ENCODE assay signal across 1 fruit fly cellular context in genomic region chr3R:6914396-6914795, dm6.
TF ChIP-seq lines count a peak whose summit lies in the region.

No protein-coding gene starts in this region.

TF ChIP-seq in whole organism, embryonic, 481 proteins besides CTCF, POLR2A, EP300 and RAD21 (continued from another document and continues in another):
- TF ChIP-seq CG10209 (GFP tag; optimal IDR thresholded peaks at IDR 0.05; lab: Kevin White, UChicago) (peak; percentile 62), CG3281 (GFP tag; optimal IDR thresholded peaks at IDR 0.05; lab: Kevin White, UChicago) (peak; percentile 53), pum (GFP tag; optimal IDR thresholded peaks at IDR 0.05; lab: Kevin White, UChicago) (peak; percentile 82), eve (GFP tag; optimal IDR thresholded peaks at IDR 0.05; lab: Kevin White, UChicago) (no peak), Lim3 (GFP tag; IDR thresholded peaks at IDR 0.05; lab: Robert Waterston, UW) (no peak), scrt (GFP tag; optimal IDR thresholded peaks at IDR 0.05; lab: Kevin White, UChicago) (peak; percentile 50), H15 (GFP tag; IDR thresholded peaks at IDR 0.05; lab: Robert Waterston, UW) (peak; percentile 55; the same call in 1 of the 3 replicates), CG30020 (tag; optimal IDR thresholded peaks at IDR 0.05; lab: Kevin White, UChicago) (peak; percentile 17), CG4730 (GFP tag; IDR thresholded peaks at IDR 0.05; lab: Robert Waterston, UW) (peak; percentile 64), CG15601 (tag; optimal IDR thresholded peaks at IDR 0.05; lab: Kevin White, UChicago) (peak; percentile 60), sob (GFP tag; IDR thresholded peaks at IDR 0.05; lab: Robert Waterston, UW) (peak; percentile 69; the same call in 1 of the 2 replicates), maf-S (GFP tag; optimal IDR thresholded peaks at IDR 0.05; lab: Kevin White, UChicago) (peak; percentile 46), hkb (optimal IDR thresholded peaks at IDR 0.05; lab: Kevin White, UChicago) (no peak), hkb (GFP tag; IDR thresholded peaks at IDR 0.05; lab: Robert Waterston, UW) (peak; percentile 78), Neu2 (GFP tag; optimal IDR thresholded peaks at IDR 0.05; lab: Kevin White, UChicago; ENCODE audit: borderline replicate concordance) (peak; percentile 83), Blimp-1 (GFP tag; optimal IDR thresholded peaks at IDR 0.05; lab: Kevin White, UChicago) (peak; percentile 72), CG3847 (GFP tag; IDR thresholded peaks at IDR 0.05; lab: Robert Waterston, UW) (peak; percentile 29; the same call in 1 of the 2 replicates), sens (GFP tag; lab: Kevin White, UChicago) (peak; percentile 97), CG18262 (tag; optimal IDR thresholded peaks at IDR 0.05; lab: Kevin White, UChicago) (peak; percentile 91), CG7372 (GFP tag; IDR thresholded peaks at IDR 0.05; lab: Robert Waterston, UW) (peak; percentile 57; the same call in 1 of the 2 replicates), HmgZ (tag; optimal IDR thresholded peaks at IDR 0.05; lab: Kevin White, UChicago) (no peak), CG6254 (GFP tag; optimal IDR thresholded peaks at IDR 0.05; lab: Kevin White, UChicago) (peak; percentile 76), run (tag; optimal IDR thresholded peaks at IDR 0.05; lab: Kevin White, UChicago) (no peak), CG14441 (GFP tag; IDR thresholded peaks at IDR 0.05; lab: Robert Waterston, UW) (peak; percentile 64), CG16863 (GFP tag; optimal IDR thresholded peaks at IDR 0.05; lab: Kevin White, UChicago) (peak; percentile 50), sima (GFP tag; optimal IDR thresholded peaks at IDR 0.05; lab: Kevin White, UChicago) (no peak), Fer3 (tag; optimal IDR thresholded peaks at IDR 0.05; lab: Kevin White, UChicago) (peak; percentile 55), CG3163 (GFP tag; optimal IDR thresholded peaks at IDR 0.05; lab: Kevin White, UChicago) (peak; percentile 38), CG15514 (GFP tag; optimal IDR thresholded peaks at IDR 0.05; lab: Kevin White, UChicago) (peak; percentile 50), Sin3A (optimal IDR thresholded peaks at IDR 0.05; lab: Kevin White, UChicago) (no peak), CG42726 (GFP tag; IDR thresholded peaks at IDR 0.05; lab: Robert Waterston, UW; ENCODE audit: partially characterized antibody) (no peak), sqz (GFP tag; optimal IDR thresholded peaks at IDR 0.05; lab: Kevin White, UChicago) (peak; percentile 44), ind (GFP tag; optimal IDR thresholded peaks at IDR 0.05; lab: Kevin White, UChicago) (peak; percentile 61), Side (GFP tag; optimal IDR thresholded peaks at IDR 0.05; lab: Kevin White, UChicago) (peak; percentile 83), her (GFP tag; optimal IDR thresholded peaks at IDR 0.05; lab: Kevin White, UChicago) (peak; percentile 62), bsh (GFP tag; optimal IDR thresholded peaks at IDR 0.05; lab: Kevin White, UChicago) (peak; percentile 66 to 79), dm (GFP tag; optimal IDR thresholded peaks at IDR 0.05; lab: Kevin White, UChicago) (peak; percentile 28), CG10959 (GFP tag; IDR thresholded peaks at IDR 0.05; lab: Robert Waterston, UW) (peak; percentile 87), CG17612 (GFP tag; IDR thresholded peaks at IDR 0.05; lab: Robert Waterston, UW) (no peak), tap (tag; optimal IDR thresholded peaks at IDR 0.05; lab: Kevin White, UChicago) (peak; percentile 70), CG1832 (GFP tag; optimal IDR thresholded peaks at IDR 0.05; lab: Kevin White, UChicago) (no peak), CHES-1-like (GFP tag; optimal IDR thresholded peaks at IDR 0.05; lab: Kevin White, UChicago) (peak; percentile 51), ems (GFP tag; optimal IDR thresholded peaks at IDR 0.05; lab: Kevin White, UChicago) (peak; percentile 63), tio (GFP tag; optimal IDR thresholded peaks at IDR 0.05; lab: Kevin White, UChicago) (peak; percentile 28), CG31388 (GFP tag; optimal IDR thresholded peaks at IDR 0.05; lab: Kevin White, UChicago) (peak; percentile 56), bcd (GFP tag; optimal IDR thresholded peaks at IDR 0.05; lab: Kevin White, UChicago) (peak; percentile 65), Dfd (GFP tag; optimal IDR thresholded peaks at IDR 0.05; lab: Kevin White, UChicago) (no peak), cas (GFP tag; IDR thresholded peaks at IDR 0.05; lab: Robert Waterston, UW) (0 out of 2 replicates have a peak, but pooled peaks have one; percentile 15), CG5180 (GFP tag; optimal IDR thresholded peaks at IDR 0.05; lab: Kevin White, UChicago) (peak; percentile 49), CG9609 (GFP tag; optimal IDR thresholded peaks at IDR 0.05; lab: Kevin White, UChicago) (peak; percentile 51), Xrp1 (GFP tag; IDR thresholded peaks at IDR 0.05; lab: Robert Waterston, UW) (peak; percentile 91), CG12744 (GFP tag; optimal IDR thresholded peaks at IDR 0.05; lab: Kevin White, UChicago) (peak; percentile 57), zfh1 (GFP tag; IDR thresholded peaks at IDR 0.05; lab: Robert Waterston, UW) (peak; percentile 89), CG2875 (GFP tag; optimal IDR thresholded peaks at IDR 0.05; lab: Kevin White, UChicago) (peak; percentile 41), CG7357 (GFP tag; IDR thresholded peaks at IDR 0.05; lab: Robert Waterston, UW) (peak; percentile 53; the same call in 2 of the 3 replicates), CG2116 (GFP tag; optimal IDR thresholded peaks at IDR 0.05; lab: Kevin White, UChicago) (no peak), CG17829 (tag; optimal IDR thresholded peaks at IDR 0.05; lab: Kevin White, UChicago) (peak; percentile 91), fru (optimal IDR thresholded peaks at IDR 0.05; lab: Kevin White, UChicago) (no peak), inv (GFP tag; IDR thresholded peaks at IDR 0.05; lab: Robert Waterston, UW; ENCODE audit: partially characterized antibody) (no peak), ato (GFP tag; IDR thresholded peaks at IDR 0.05; lab: Robert Waterston, UW; ENCODE audit: partially characterized antibody) (no peak), ci (GFP tag; IDR thresholded peaks at IDR 0.05; lab: Robert Waterston, UW) (peak; percentile 81), CG9932 (GFP tag; IDR thresholded peaks at IDR 0.05; lab: Robert Waterston, UW) (peak; percentile 52), CG10565 (GFP tag; optimal IDR thresholded peaks at IDR 0.05; lab: Kevin White, UChicago) (no peak), CG12769 (tag; optimal IDR thresholded peaks at IDR 0.05; lab: Kevin White, UChicago) (peak; percentile 50), CoRest (tag; optimal IDR thresholded peaks at IDR 0.05; lab: Kevin White, UChicago) (peak; percentile 65), Mrtf (GFP tag; IDR thresholded peaks at IDR 0.05; lab: Robert Waterston, UW) (0 out of 3 replicates have a peak, but pooled peaks have one; percentile 28), br (optimal IDR thresholded peaks at IDR 0.05; lab: Kevin White, UChicago) (no peak), Adf1 (GFP tag; IDR thresholded peaks at IDR 0.05; lab: Robert Waterston, UW) (no peak), fd64A (GFP tag; optimal IDR thresholded peaks at IDR 0.05; lab: Kevin White, UChicago) (peak; percentile 39), Nf-YA (GFP tag; IDR thresholded peaks at IDR 0.05; lab: Robert Waterston, UW) (no peak), Hr51 (GFP tag; optimal IDR thresholded peaks at IDR 0.05; lab: Kevin White, UChicago) (peak; percentile 51 to 65), fd102C (GFP tag; optimal IDR thresholded peaks at IDR 0.05; lab: Kevin White, UChicago) (peak; percentile 87), mld (GFP tag; IDR thresholded peaks at IDR 0.05; lab: Robert Waterston, UW; ENCODE audit: partially characterized antibody) (no peak), hbn (GFP tag; IDR thresholded peaks at IDR 0.05; lab: Robert Waterston, UW; ENCODE audit: partially characterized antibody) (no peak), CG4360 (GFP tag; IDR thresholded peaks at IDR 0.05; lab: Robert Waterston, UW) (peak; percentile 76), CG3726 (GFP tag; IDR thresholded peaks at IDR 0.05; lab: Robert Waterston, UW) (peak; percentile 71; the same call in 1 of the 3 replicates), HmgD (GFP tag; optimal IDR thresholded peaks at IDR 0.05; lab: Kevin White, UChicago) (peak; percentile 45), gem (tag; optimal IDR thresholded peaks at IDR 0.05; lab: Kevin White, UChicago) (peak; percentile 81), Chrac-16 (GFP tag; optimal IDR thresholded peaks at IDR 0.05; lab: Kevin White, UChicago) (peak; percentile 76), unc-4 (GFP tag; IDR thresholded peaks at IDR 0.05; lab: Robert Waterston, UW; ENCODE audit: partially characterized antibody) (no peak), CG3838 (GFP tag; optimal IDR thresholded peaks at IDR 0.05; lab: Kevin White, UChicago) (no peak), Meics (GFP tag; optimal IDR thresholded peaks at IDR 0.05; lab: Kevin White, UChicago) (peak; percentile 64), Awh (GFP tag; IDR thresholded peaks at IDR 0.05; lab: Robert Waterston, UW) (peak; percentile 66; the same call in 1 of the 2 replicates), tin (GFP tag; optimal IDR thresholded peaks at IDR 0.05; lab: Kevin White, UChicago) (peak; percentile 87), slp2 (GFP tag; optimal IDR thresholded peaks at IDR 0.05; lab: Kevin White, UChicago) (peak; percentile 50), Dp (GFP tag; optimal IDR thresholded peaks at IDR 0.05; lab: Kevin White, UChicago) (no peak), vfl (GFP tag; optimal IDR thresholded peaks at IDR 0.05; lab: Kevin White, UChicago) (no peak), CG6813 (GFP tag; optimal IDR thresholded peaks at IDR 0.05; lab: Kevin White, UChicago) (peak; percentile 76), Ravus (GFP tag; IDR thresholded peaks at IDR 0.05; lab: Robert Waterston, UW) (no peak), CG3065 (GFP tag; optimal IDR thresholded peaks at IDR 0.05; lab: Kevin White, UChicago) (peak; percentile 27), CG31224 (GFP tag; IDR thresholded peaks at IDR 0.05; lab: Robert Waterston, UW) (peak; percentile 44; the same call in 1 of the 2 replicates), CG11398 (GFP tag; optimal IDR thresholded peaks at IDR 0.05; lab: Kevin White, UChicago) (peak; percentile 66), Dip2 (GFP tag; IDR thresholded peaks at IDR 0.05; lab: Robert Waterston, UW) (no peak), CG17912 (GFP tag; optimal IDR thresholded peaks at IDR 0.05; lab: Kevin White, UChicago) (no peak), ttk (GFP tag; IDR thresholded peaks at IDR 0.05; lab: Robert Waterston, UW) (peak; percentile 25; the same call in 1 of the 2 replicates), psq (GFP tag; optimal IDR thresholded peaks at IDR 0.05; lab: Kevin White, UChicago) (no peak), trh (GFP tag; optimal IDR thresholded peaks at IDR 0.05; lab: Kevin White, UChicago) (no peak), wdn (GFP tag; IDR thresholded peaks at IDR 0.05; lab: Robert Waterston, UW) (0 out of 2 replicates have a peak, but pooled peaks have one; percentile 17), toy (GFP tag; IDR thresholded peaks at IDR 0.05; lab: Robert Waterston, UW) (no peak), abd-A (tag; optimal IDR thresholded peaks at IDR 0.05; lab: Kevin White, UChicago) (peak; percentile 48), nau (GFP tag; optimal IDR thresholded peaks at IDR 0.05; lab: Kevin White, UChicago) (no peak), CG31365 (tag; optimal IDR thresholded peaks at IDR 0.05; lab: Kevin White, UChicago) (peak; percentile 26), phol (tag; optimal IDR thresholded peaks at IDR 0.05; lab: Kevin White, UChicago) (peak; percentile 82), CG10431 (GFP tag; optimal IDR thresholded peaks at IDR 0.05; lab: Kevin White, UChicago) (no peak), CG8388 (GFP tag; optimal IDR thresholded peaks at IDR 0.05; lab: Kevin White, UChicago) (peak; percentile 70), CG17361 (GFP tag; IDR thresholded peaks at IDR 0.05; lab: Robert Waterston, UW) (peak; percentile 78), odd (GFP tag; optimal IDR thresholded peaks at IDR 0.05; lab: Kevin White, UChicago) (peak; percentile 42), CG1024 (GFP tag; IDR thresholded peaks at IDR 0.05; lab: Robert Waterston, UW) (peak; percentile 70), MESR4 (GFP tag; optimal IDR thresholded peaks at IDR 0.05; lab: Kevin White, UChicago) (no peak), lov (optimal IDR thresholded peaks at IDR 0.05; lab: Kevin White, UChicago) (no peak), lov (GFP tag; IDR thresholded peaks at IDR 0.05; lab: Robert Waterston, UW) (peak; percentile 78), CG1647 (GFP tag; optimal IDR thresholded peaks at IDR 0.05; lab: Kevin White, UChicago) (peak; percentile 51), HLH54F (GFP tag; optimal IDR thresholded peaks at IDR 0.05; lab: Kevin White, UChicago) (peak; percentile 42), zen2 (GFP tag; IDR thresholded peaks at IDR 0.05; lab: Robert Waterston, UW; ENCODE audit: partially characterized antibody) (no peak), ranshi (GFP tag; IDR thresholded peaks at IDR 0.05; lab: Robert Waterston, UW) (peak; percentile 72; the same call in 1 of the 2 replicates), crp (GFP tag; optimal IDR thresholded peaks at IDR 0.05; lab: Kevin White, UChicago) (no peak), Dbx (GFP tag; IDR thresholded peaks at IDR 0.05; lab: Robert Waterston, UW) (peak; percentile 65; the same call in 2 of the 3 replicates), CG8924 (tag; optimal IDR thresholded peaks at IDR 0.05; lab: Kevin White, UChicago) (peak; percentile 81), Deaf1 (tag; optimal IDR thresholded peaks at IDR 0.05; lab: Kevin White, UChicago) (peak; percentile 32), kay (GFP tag; optimal IDR thresholded peaks at IDR 0.05; lab: Kevin White, UChicago) (peak; percentile 3), CG34376 (GFP tag; optimal IDR thresholded peaks at IDR 0.05; lab: Kevin White, UChicago) (no peak), Xbp1 (GFP tag; optimal IDR thresholded peaks at IDR 0.05; lab: Kevin White, UChicago) (peak; percentile 70), dmrt99B (tag; optimal IDR thresholded peaks at IDR 0.05; lab: Kevin White, UChicago) (peak; percentile 72), pzg (GFP tag; optimal IDR thresholded peaks at IDR 0.05; lab: Kevin White, UChicago) (no peak), caup (GFP tag; optimal IDR thresholded peaks at IDR 0.05; lab: Kevin White, UChicago; ENCODE audit: severe bottlenecking) (peak; percentile 65), CG18599 (GFP tag; optimal IDR thresholded peaks at IDR 0.05; lab: Kevin White, UChicago) (peak; percentile 81), CG2678 (tag; optimal IDR thresholded peaks at IDR 0.05; lab: Kevin White, UChicago) (peak; percentile 81), knrl (GFP tag; IDR thresholded peaks at IDR 0.05; lab: Robert Waterston, UW; ENCODE audit: partially characterized antibody) (peak; percentile 18; the same call in 1 of the 3 replicates), wek (GFP tag; optimal IDR thresholded peaks at IDR 0.05; lab: Kevin White, UChicago) (no peak), rib (GFP tag; IDR thresholded peaks at IDR 0.05; lab: Robert Waterston, UW) (no peak)
